Worm (Caenorhabditis elegans): Measurements from ENCODE around the gene gck-2.

- no peak for TF ChIP-seq nhr-25 (tag; optimal IDR thresholded peaks at IDR 0.05)
- TF ChIP-seq tbx-2 (tag; optimal IDR thresholded peaks at IDR 0.05): no peak
- TF ChIP-seq daf-12 (tag; optimal IDR thresholded peaks at IDR 0.05): no peak
These were observed 4.4 kb upstream of the gck-2 start for ce11 chrV:6796894-6797293.
